Worm (Caenorhabditis elegans): ENCODE data around the gene fzy-1.

- TF ChIP-seq klf-2 (GFP tag; conservative IDR thresholded peaks at IDR 0.05) (no peak), flt-1 (GFP tag; IDR thresholded peaks at IDR 0.05) (no peak), T22C8.4 (GFP tag; IDR thresholded peaks at IDR 0.05) (no peak), ref-1 (GFP tag; conservative IDR thresholded peaks at IDR 0.05) (no peak), tab-1 (GFP tag; IDR thresholded peaks at IDR 0.05) (no peak), ztf-29 (GFP tag; IDR thresholded peaks at IDR 0.05) (no peak), cog-1 (tag; optimal IDR thresholded peaks at IDR 0.05) (no peak), med-1 (GFP tag; optimal IDR thresholded peaks at IDR 0.05; ENCODE audit: insufficient read depth) (no peak)
These were observed 43.6 kb downstream of the fzy-1 start for ce11 chrII:5544145-5544515.

Measured in whole organism, midembryonic.